Worm (Caenorhabditis elegans) whole organism, early embryonic: Measurements from ENCODE around the gene Y62H9A.3.

Experiments used
- B0310.2 ChIP-seq: sonication (generic microtip); optimal IDR thresholded peaks from 2 replicates; lab custom pipeline; 2016; ENCODE audit warnings: mild to moderate bottlenecking, missing genetic modification characterization, missing compliant biosample characterization
- F13C5.2 ChIP-seq: sonication (generic microtip); optimal IDR thresholded peaks from 2 replicates; lab custom pipeline; 2017; ENCODE audit warnings: mild to moderate bottlenecking, missing genetic modification characterization, inconsistent platforms, missing compliant biosample characterization
- aly-1 ChIP-seq: sonication (generic microtip); optimal IDR thresholded peaks from 2 replicates; lab custom pipeline; 2016; ENCODE audit warnings: missing genetic modification characterization, missing compliant biosample characterization
- ama-1 ChIP-seq: fragments of 150-350 bp; optimal IDR thresholded peaks from 2 replicates; lab custom pipeline; 2014
- ceh-13 ChIP-seq: fragments of 200-800 bp; sonication (Bioruptor generic); optimal IDR thresholded peaks from 2 replicates; lab custom pipeline; 2018; ENCODE audit warnings: mild to moderate bottlenecking, missing genetic modification characterization, missing compliant biosample characterization
- ceh-36 ChIP-seq: sonication (generic microtip); optimal IDR thresholded peaks from 2 replicates; lab custom pipeline; 2016; ENCODE audit warnings: missing genetic modification characterization, inconsistent platforms, missing compliant biosample characterization
- ets-7 ChIP-seq: sonication (generic microtip); optimal IDR thresholded peaks from 2 replicates; lab custom pipeline; 2016; ENCODE audit warnings: missing genotype, missing genetic modification characterization, missing compliant biosample characterization
- flt-1 ChIP-seq: fragments of 200-800 bp; sonication (Bioruptor generic); IDR thresholded peaks from 2 replicates; pipeline ENCODE4 v1.3.6; 2022; ENCODE audit warnings: missing genetic modification characterization, missing compliant biosample characterization
- hmbx-1 ChIP-seq: sonication (generic microtip); optimal IDR thresholded peaks from 2 replicates; lab custom pipeline; 2016; ENCODE audit warnings: mild to moderate bottlenecking, missing genetic modification characterization, missing compliant biosample characterization
- hmg-4 ChIP-seq: fragments of 200-800 bp; sonication (Bioruptor generic); optimal IDR thresholded peaks from 2 replicates; lab custom pipeline; 2018; ENCODE audit warnings: mild to moderate bottlenecking, missing genetic modification characterization, missing compliant biosample characterization
- hnd-1 ChIP-seq: sonication (generic microtip); optimal IDR thresholded peaks from 2 replicates; lab custom pipeline; 2016; ENCODE audit warnings: missing genetic modification characterization, missing compliant biosample characterization
- pes-1 ChIP-seq: fragments of 200-800 bp; sonication (Bioruptor generic); IDR thresholded peaks from 2 replicates; pipeline ENCODE4 v1.3.6; 2022; ENCODE audit warnings: missing genetic modification reagents, missing genetic modification characterization, missing compliant biosample characterization
- scrt-1 ChIP-seq: fragments of 200-800 bp; sonication (Bioruptor generic); IDR thresholded peaks from 2 replicates; pipeline ENCODE4 v1.3.6; 2022; ENCODE audit warnings: missing genetic modification characterization, missing compliant biosample characterization
- sea-1 ChIP-seq: fragments of 200-800 bp; sonication (Bioruptor generic); conservative IDR thresholded peaks from 2 replicates; pipeline ENCODE4 v1.3.6; 2022; ENCODE audit warnings: missing genetic modification characterization, missing compliant biosample characterization
- tbx-11 ChIP-seq: fragments of 200-800 bp; sonication (Bioruptor generic); IDR thresholded peaks from 2 replicates; pipeline ENCODE4 v1.3.6; 2022; ENCODE audit warnings: missing genetic modification characterization, missing compliant biosample characterization
- tbx-37 ChIP-seq: fragments of 200-800 bp; sonication (Bioruptor generic); conservative IDR thresholded peaks from 2 replicates; pipeline ENCODE4 v1.3.6; 2022; ENCODE audit warnings: missing genetic modification reagents, missing genetic modification characterization, missing compliant biosample characterization
- tra-4 ChIP-seq: sonication (generic microtip); optimal IDR thresholded peaks from 2 replicates; lab custom pipeline; 2017; ENCODE audit warnings: missing genetic modification characterization, missing compliant biosample characterization

Y62H9A.3 gene

DNA sequence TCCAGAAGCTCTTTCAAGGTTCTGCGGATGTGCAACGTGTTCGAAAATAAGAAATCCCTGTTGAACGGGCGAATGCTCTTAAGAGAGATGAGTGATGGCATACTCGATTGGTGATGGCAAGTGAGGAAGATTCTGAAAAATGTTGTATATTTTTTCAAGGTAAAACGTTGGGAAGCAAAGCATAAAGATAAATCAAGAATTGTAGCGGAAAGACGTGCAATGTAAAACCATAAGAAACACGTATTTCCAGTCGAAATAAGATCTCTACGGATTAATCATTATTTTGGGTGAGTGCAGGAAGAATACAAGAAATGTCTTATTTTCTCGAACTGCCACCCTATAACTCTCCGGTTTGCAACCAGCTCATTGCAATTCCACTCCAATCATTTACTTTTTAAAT, 10.5 kb downstream of the Y62H9A.3 start, which contains the start of gene dot-1.2:
Gene dot-1.2, minus strand, starts transcription at position 101 of the 400 bp plus-strand sequence.
- TF ChIP-seq ama-1 (no peak), flt-1 (GFP tag; lab: Robert Waterston, UW) (no peak), tbx-11 (GFP tag; lab: Robert Waterston, UW) (no peak), sea-1 (no peak)

DNA sequence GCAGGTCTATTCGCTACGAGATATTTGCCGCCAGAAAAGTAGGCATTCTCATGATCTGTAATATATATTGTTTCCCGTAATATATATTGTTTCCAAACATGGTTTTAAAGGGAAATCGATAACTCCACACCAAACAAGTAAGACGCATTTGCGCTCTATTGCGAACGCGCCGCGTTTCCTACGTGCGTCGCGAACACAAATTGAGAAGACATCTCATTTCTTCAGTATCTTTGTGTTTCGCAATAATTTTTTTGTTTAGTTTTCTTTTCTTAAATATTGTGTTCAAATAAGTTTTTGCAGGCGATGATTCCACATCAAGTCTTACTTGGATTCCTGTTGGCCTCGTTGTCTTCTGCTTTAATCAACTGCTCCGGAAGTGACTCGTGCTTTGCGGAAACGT, 14.7 kb downstream of the Y62H9A.3 start, which contains the start of gene F54F7.6:
Gene F54F7.6, plus strand, starts transcription at position 301 of the 400 bp plus-strand sequence.
- no peak for TF ChIP-seq pes-1 (GFP tag; lab: Robert Waterston, UW)
- TF ChIP-seq F13C5.2 (tag; lab: Kevin White, UChicago) = no peak
- TF ChIP-seq sea-1 = no peak
- no peak for TF ChIP-seq hmbx-1
- TF ChIP-seq ceh-13 (GFP tag; lab: Kevin White, UChicago) = no peak
- TF ChIP-seq ets-7 (tag; lab: Kevin White, UChicago) = no peak
- no peak for TF ChIP-seq aly-1 (tag; lab: Kevin White, UChicago)
- TF ChIP-seq tbx-11 (GFP tag; lab: Robert Waterston, UW) = no peak
- no peak for TF ChIP-seq ceh-36
- no peak for TF ChIP-seq hmg-4 (GFP tag; lab: Kevin White, UChicago)

ce11 chrX:11863307-11863706, 16.5 kb downstream of the Y62H9A.3 start, which contains the start of gene F54F7.10:
F54F7.10 (plus strand) TSS chrX:11863607.
- no peak for TF ChIP-seq F13C5.2 (tag; lab: Kevin White, UChicago)
- TF ChIP-seq hmbx-1 = no peak
- TF ChIP-seq B0310.2 (tag; lab: Kevin White, UChicago) = no peak
- no peak for TF ChIP-seq tbx-37 (GFP tag; lab: Robert Waterston, UW)
- no peak for TF ChIP-seq ceh-36
- no peak for TF ChIP-seq pes-1 (GFP tag; lab: Robert Waterston, UW)
- no peak for TF ChIP-seq aly-1 (tag; lab: Kevin White, UChicago)
- no peak for TF ChIP-seq ceh-13 (GFP tag; lab: Kevin White, UChicago)
- no peak for TF ChIP-seq scrt-1 (GFP tag; lab: Robert Waterston, UW)
- TF ChIP-seq sea-1 = no peak
- no peak for TF ChIP-seq hmg-4 (GFP tag; lab: Kevin White, UChicago)
- TF ChIP-seq flt-1 (GFP tag; lab: Robert Waterston, UW) = no peak
- TF ChIP-seq tra-4 = no peak
- TF ChIP-seq ets-7 (tag; lab: Kevin White, UChicago) = no peak
- no peak for TF ChIP-seq hnd-1 (tag; lab: Kevin White, UChicago)
- TF ChIP-seq tbx-11 (GFP tag; lab: Robert Waterston, UW) = no peak

ce11 chrX:11857178-11857577, 22.6 kb downstream of the Y62H9A.3 start, which contains the start of gene mes-1:
mes-1 (plus strand) TSS chrX:11857478.
- TF ChIP-seq ama-1 = no peak
- no peak for TF ChIP-seq hmbx-1
- TF ChIP-seq aly-1 (tag; lab: Kevin White, UChicago) = no peak
- no peak for TF ChIP-seq tra-4
- TF ChIP-seq tbx-11 (GFP tag; lab: Robert Waterston, UW) = no peak
- no peak for TF ChIP-seq pes-1 (GFP tag; lab: Robert Waterston, UW)
- TF ChIP-seq tbx-37 (GFP tag; lab: Robert Waterston, UW) = no peak

DNA sequence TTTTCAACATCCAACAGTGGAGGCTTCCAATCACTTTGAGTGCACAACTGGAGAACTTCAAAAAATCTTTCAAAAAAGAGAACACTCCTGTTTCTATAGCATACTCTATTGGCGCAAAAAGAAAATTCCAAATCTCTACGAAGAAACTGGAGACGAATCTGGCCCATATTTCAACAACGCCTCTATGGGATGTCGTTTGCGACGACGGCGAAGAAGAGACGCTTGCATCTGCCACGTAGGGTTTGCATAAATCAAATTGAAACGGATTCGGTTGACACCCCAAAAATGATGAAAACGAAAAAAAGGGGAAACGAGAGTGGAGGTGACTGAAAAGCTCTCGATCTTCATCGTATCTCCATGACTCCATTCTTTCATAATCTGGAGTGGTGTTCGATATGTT, 23.6 kb downstream of the Y62H9A.3 start:
- TF ChIP-seq sea-1 = no peak
- no peak for TF ChIP-seq pes-1 (GFP tag; lab: Robert Waterston, UW)
- TF ChIP-seq scrt-1 (GFP tag; lab: Robert Waterston, UW) = no peak
- TF ChIP-seq ceh-36 = no peak

- TF ChIP-seq tbx-11 (GFP tag; lab: Robert Waterston, UW) (no peak), aly-1 (tag; lab: Kevin White, UChicago) (no peak), tbx-37 (GFP tag; lab: Robert Waterston, UW) (no peak), B0310.2 (tag; lab: Kevin White, UChicago) (no peak), hmg-4 (GFP tag; lab: Kevin White, UChicago) (no peak), hmbx-1 (no peak), ets-7 (tag; lab: Kevin White, UChicago) (no peak), tra-4 (no peak), ama-1 (no peak), sea-1 (no peak), F13C5.2 (tag; lab: Kevin White, UChicago) (no peak), ceh-36 (no peak), hnd-1 (tag; lab: Kevin White, UChicago) (no peak), ceh-13 (GFP tag; lab: Kevin White, UChicago) (no peak), scrt-1 (GFP tag; lab: Robert Waterston, UW) (no peak), pes-1 (GFP tag; lab: Robert Waterston, UW) (no peak), flt-1 (GFP tag; lab: Robert Waterston, UW) (no peak)
These were observed 24.9 kb downstream of the Y62H9A.3 start, which contains the start of gene F54F7.8 for ce11 chrX:11854903-11855302. F54F7.8 (minus strand) TSS chrX:11855003.

ce11 chrX:11854432-11854831, 25.3 kb downstream of the Y62H9A.3 start:
- TF ChIP-seq flt-1 (GFP tag; lab: Robert Waterston, UW) (no peak), hmg-4 (GFP tag; lab: Kevin White, UChicago) (no peak), scrt-1 (GFP tag; lab: Robert Waterston, UW) (no peak), B0310.2 (tag; lab: Kevin White, UChicago) (no peak), tbx-37 (GFP tag; lab: Robert Waterston, UW) (no peak), tbx-11 (GFP tag; lab: Robert Waterston, UW) (no peak), F13C5.2 (tag; lab: Kevin White, UChicago) (no peak), sea-1 (no peak), ama-1 (no peak), ceh-36 (no peak), tra-4 (no peak)

DNA sequence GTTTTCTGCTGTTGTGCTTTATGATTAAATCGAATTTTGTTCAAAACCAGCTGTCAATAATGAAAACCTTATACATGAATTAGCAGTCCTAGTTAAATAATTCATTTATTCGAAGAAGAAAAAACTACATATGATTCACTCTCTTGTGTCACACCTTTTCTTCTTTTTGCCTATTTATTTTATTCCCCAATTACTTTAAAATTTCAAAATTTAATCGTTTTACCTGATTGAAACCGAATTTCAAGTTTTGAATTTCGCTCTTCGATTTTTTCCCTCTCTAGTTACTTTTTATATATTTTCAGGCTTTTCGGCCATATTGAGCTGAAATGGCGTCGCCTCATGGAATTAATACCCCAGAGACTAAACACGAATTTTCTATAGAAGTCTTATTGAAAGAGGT, 27.3 kb downstream of the Y62H9A.3 start, which contains the start of gene xtr-1:
Gene xtr-1, plus strand, starts transcription at position 301 of the 400 bp plus-strand sequence.
- no peak for TF ChIP-seq tbx-11 (GFP tag; lab: Robert Waterston, UW)
- TF ChIP-seq flt-1 (GFP tag; lab: Robert Waterston, UW) = no peak
- TF ChIP-seq hmg-4 (GFP tag; lab: Kevin White, UChicago) = no peak
- TF ChIP-seq sea-1 = no peak
- no peak for TF ChIP-seq scrt-1 (GFP tag; lab: Robert Waterston, UW)
- TF ChIP-seq ceh-13 (GFP tag; lab: Kevin White, UChicago) = no peak
- no peak for TF ChIP-seq ets-7 (tag; lab: Kevin White, UChicago)
- TF ChIP-seq ama-1 = no peak
- TF ChIP-seq pes-1 (GFP tag; lab: Robert Waterston, UW) = no peak
- TF ChIP-seq ceh-36 = no peak
- TF ChIP-seq B0310.2 (tag; lab: Kevin White, UChicago) = no peak
- no peak for TF ChIP-seq hnd-1 (tag; lab: Kevin White, UChicago)
- TF ChIP-seq hmbx-1 = no peak
- TF ChIP-seq aly-1 (tag; lab: Kevin White, UChicago) = no peak
- no peak for TF ChIP-seq F13C5.2 (tag; lab: Kevin White, UChicago)
